Worm (Caenorhabditis elegans) whole organism, early embryonic: ENCODE results near the gene F36H12.5.
"Not testable (repeated sequence)": the region's sequence is repeated elsewhere in the genome, so short reads cannot be mapped to it uniquely, and the experiment has no call there.

ENCODE experiments used
- B0310.2 ChIP-seq: sonication (generic microtip); optimal IDR thresholded peaks from 2 replicates; lab custom pipeline; 2016; ENCODE audit warnings: mild to moderate bottlenecking, missing genetic modification characterization, missing compliant biosample characterization
- F13C5.2 ChIP-seq: sonication (generic microtip); optimal IDR thresholded peaks from 2 replicates; lab custom pipeline; 2017; ENCODE audit warnings: mild to moderate bottlenecking, missing genetic modification characterization, inconsistent platforms, missing compliant biosample characterization
- aly-1 ChIP-seq: sonication (generic microtip); optimal IDR thresholded peaks from 2 replicates; lab custom pipeline; 2016; ENCODE audit warnings: missing genetic modification characterization, missing compliant biosample characterization
- ama-1 ChIP-seq: fragments of 150-350 bp; optimal IDR thresholded peaks from 2 replicates; lab custom pipeline; 2014
- ceh-13 ChIP-seq: fragments of 200-800 bp; sonication (Bioruptor generic); optimal IDR thresholded peaks from 2 replicates; lab custom pipeline; 2018; ENCODE audit warnings: mild to moderate bottlenecking, missing genetic modification characterization, missing compliant biosample characterization
- ceh-36 ChIP-seq: sonication (generic microtip); optimal IDR thresholded peaks from 2 replicates; lab custom pipeline; 2016; ENCODE audit warnings: missing genetic modification characterization, inconsistent platforms, missing compliant biosample characterization
- ets-7 ChIP-seq: sonication (generic microtip); optimal IDR thresholded peaks from 2 replicates; lab custom pipeline; 2016; ENCODE audit warnings: missing genotype, missing genetic modification characterization, missing compliant biosample characterization
- flt-1 ChIP-seq: fragments of 200-800 bp; sonication (Bioruptor generic); IDR thresholded peaks from 2 replicates; pipeline ENCODE4 v1.3.6; 2022; ENCODE audit warnings: missing genetic modification characterization, missing compliant biosample characterization
- hmbx-1 ChIP-seq: sonication (generic microtip); optimal IDR thresholded peaks from 2 replicates; lab custom pipeline; 2016; ENCODE audit warnings: mild to moderate bottlenecking, missing genetic modification characterization, missing compliant biosample characterization
- hmg-4 ChIP-seq: fragments of 200-800 bp; sonication (Bioruptor generic); optimal IDR thresholded peaks from 2 replicates; lab custom pipeline; 2018; ENCODE audit warnings: mild to moderate bottlenecking, missing genetic modification characterization, missing compliant biosample characterization
- hnd-1 ChIP-seq: sonication (generic microtip); optimal IDR thresholded peaks from 2 replicates; lab custom pipeline; 2016; ENCODE audit warnings: missing genetic modification characterization, missing compliant biosample characterization
- pes-1 ChIP-seq: fragments of 200-800 bp; sonication (Bioruptor generic); IDR thresholded peaks from 2 replicates; pipeline ENCODE4 v1.3.6; 2022; ENCODE audit warnings: missing genetic modification reagents, missing genetic modification characterization, missing compliant biosample characterization
- scrt-1 ChIP-seq: fragments of 200-800 bp; sonication (Bioruptor generic); IDR thresholded peaks from 2 replicates; pipeline ENCODE4 v1.3.6; 2022; ENCODE audit warnings: missing genetic modification characterization, missing compliant biosample characterization
- sea-1 ChIP-seq: fragments of 200-800 bp; sonication (Bioruptor generic); conservative IDR thresholded peaks from 2 replicates; pipeline ENCODE4 v1.3.6; 2022; ENCODE audit warnings: missing genetic modification characterization, missing compliant biosample characterization
- tbx-11 ChIP-seq: fragments of 200-800 bp; sonication (Bioruptor generic); IDR thresholded peaks from 2 replicates; pipeline ENCODE4 v1.3.6; 2022; ENCODE audit warnings: missing genetic modification characterization, missing compliant biosample characterization
- tbx-37 ChIP-seq: fragments of 200-800 bp; sonication (Bioruptor generic); conservative IDR thresholded peaks from 2 replicates; pipeline ENCODE4 v1.3.6; 2022; ENCODE audit warnings: missing genetic modification reagents, missing genetic modification characterization, missing compliant biosample characterization
- tra-4 ChIP-seq: sonication (generic microtip); optimal IDR thresholded peaks from 2 replicates; lab custom pipeline; 2017; ENCODE audit warnings: missing genetic modification characterization, missing compliant biosample characterization

The F36H12.5 gene

DNA sequence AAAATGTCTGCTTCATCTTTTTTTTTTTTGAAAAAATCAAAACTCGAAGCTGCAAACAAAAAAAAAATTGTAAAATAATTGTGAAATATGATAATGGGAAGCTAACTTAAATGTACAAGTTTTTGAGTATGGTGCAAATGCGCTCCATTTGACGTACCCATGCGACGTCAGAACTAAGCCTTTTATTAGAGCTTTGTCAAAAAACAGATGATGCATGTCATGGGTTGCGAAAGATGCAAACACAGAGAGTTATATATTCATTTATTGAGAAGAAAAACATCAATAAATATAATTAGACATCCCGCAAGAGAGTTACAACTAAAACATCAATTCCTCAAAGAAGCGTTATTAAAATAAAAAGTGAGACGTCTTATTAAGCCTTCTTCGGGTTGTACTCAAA, 27.9 kb downstream of the F36H12.5 start:
- TF ChIP-seq ceh-36 (tag; lab: Kevin White, UChicago) (no peak), B0310.2 (tag; lab: Kevin White, UChicago) (no peak), ceh-13 (GFP tag; lab: Kevin White, UChicago) (no peak), aly-1 (tag; lab: Kevin White, UChicago) (no peak), scrt-1 (GFP tag; lab: Robert Waterston, UW) (no peak), ets-7 (tag; lab: Kevin White, UChicago) (no peak), hmbx-1 (tag; lab: Kevin White, UChicago) (no peak), tbx-37 (GFP tag; lab: Robert Waterston, UW) (no peak), tra-4 (no peak), F13C5.2 (tag; lab: Kevin White, UChicago) (no peak), sea-1 (GFP tag; lab: Robert Waterston, UW) (no peak), pes-1 (no peak), tbx-11 (no peak)

DNA sequence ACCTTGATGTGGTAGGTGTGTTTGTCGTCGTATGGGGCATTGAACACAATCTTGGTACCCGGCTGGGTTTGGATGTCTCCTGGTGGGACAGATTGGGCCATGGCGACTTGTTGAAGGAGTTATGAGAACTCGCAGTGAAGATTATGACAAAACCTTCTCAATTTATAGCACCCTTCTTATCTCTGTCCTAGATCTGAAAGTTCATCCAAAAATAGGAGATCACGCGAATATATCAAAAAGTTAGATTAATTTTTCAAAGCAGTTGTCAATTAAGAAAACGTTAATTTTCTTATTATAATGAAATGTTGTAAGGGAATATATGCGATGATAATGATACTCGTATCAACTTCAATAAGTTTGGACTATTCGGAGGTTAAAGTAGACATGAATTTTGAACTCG, 28.7 kb downstream of the F36H12.5 start, which contains the start of gene msp-51:
Gene msp-51, minus strand, starts transcription at position 101 of the 400 bp plus-strand sequence.
- not testable (repeated sequence) for TF ChIP-seq ceh-13 (GFP tag; lab: Kevin White, UChicago); scrt-1 (GFP tag; lab: Robert Waterston, UW); aly-1 (tag; lab: Kevin White, UChicago)

ce11 chrIV:5297436-5298012, 30.9 kb downstream of the F36H12.5 start, which contains the start of the genes ZK354.6 and msp-113:
TSS of gene ZK354.6 (minus strand) at chrIV:5297536.
TSS of gene msp-113 (plus strand) at chrIV:5297962.
- TF ChIP-seq pes-1, result no peak
- no peak for TF ChIP-seq hmbx-1 (tag; lab: Kevin White, UChicago)
- TF ChIP-seq ets-7 (tag; lab: Kevin White, UChicago), result no peak
- TF ChIP-seq ceh-36 (tag; lab: Kevin White, UChicago), result no peak
- TF ChIP-seq aly-1 (tag; lab: Kevin White, UChicago), result no peak
- no peak for TF ChIP-seq ama-1 (lab: Kevin White, UChicago)
- no peak for TF ChIP-seq tbx-37 (GFP tag; lab: Robert Waterston, UW)
- no peak for TF ChIP-seq hnd-1 (tag; lab: Kevin White, UChicago)
- TF ChIP-seq ceh-13 (GFP tag; lab: Kevin White, UChicago), result no peak
- no peak for TF ChIP-seq sea-1 (GFP tag; lab: Robert Waterston, UW)
- no peak for TF ChIP-seq flt-1
- no peak for TF ChIP-seq B0310.2 (tag; lab: Kevin White, UChicago)
- no peak for TF ChIP-seq scrt-1 (GFP tag; lab: Robert Waterston, UW)
- no peak for TF ChIP-seq F13C5.2 (tag; lab: Kevin White, UChicago)

DNA sequence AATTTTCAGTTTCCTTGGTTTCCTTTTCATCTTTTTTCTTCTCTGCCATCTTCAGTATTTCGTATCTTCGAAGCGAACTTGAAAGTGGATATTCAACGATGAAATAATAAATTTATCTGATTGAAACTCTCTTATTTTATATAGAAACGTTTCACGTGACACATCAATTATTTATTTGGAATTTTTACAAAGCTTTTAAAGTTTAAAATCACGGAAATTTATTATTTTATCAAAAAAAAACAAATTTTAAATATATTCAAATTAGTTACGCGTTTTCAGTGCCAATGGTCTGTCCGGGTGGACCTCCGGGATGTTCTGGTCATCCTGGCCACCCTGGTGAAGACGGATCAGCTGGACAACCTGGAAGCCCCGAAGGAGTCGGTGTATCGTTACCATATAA, 36.5 kb downstream of the F36H12.5 start, which contains the start of gene ZK354.7:
Gene ZK354.7, minus strand, starts transcription at position 101 of the 400 bp plus-strand sequence.
- TF ChIP-seq tbx-11 (no peak), pes-1 (no peak), tbx-37 (GFP tag; lab: Robert Waterston, UW) (no peak), ceh-13 (GFP tag; lab: Kevin White, UChicago) (no peak), hmbx-1 (tag; lab: Kevin White, UChicago) (no peak), aly-1 (tag; lab: Kevin White, UChicago) (no peak), tra-4 (no peak), ets-7 (tag; lab: Kevin White, UChicago) (no peak), B0310.2 (tag; lab: Kevin White, UChicago) (no peak), F13C5.2 (tag; lab: Kevin White, UChicago) (no peak), hmg-4 (GFP tag; lab: Kevin White, UChicago) (no peak), hnd-1 (tag; lab: Kevin White, UChicago) (no peak), ama-1 (lab: Kevin White, UChicago) (no peak), flt-1 (no peak), ceh-36 (tag; lab: Kevin White, UChicago) (no peak)

- TF ChIP-seq ceh-36 (tag; lab: Kevin White, UChicago) (no peak), F13C5.2 (tag; lab: Kevin White, UChicago) (no peak), hmbx-1 (tag; lab: Kevin White, UChicago) (no peak), tbx-37 (GFP tag; lab: Robert Waterston, UW) (no peak), tra-4 (no peak), sea-1 (GFP tag; lab: Robert Waterston, UW) (no peak), tbx-11 (no peak), hmg-4 (GFP tag; lab: Kevin White, UChicago) (no peak), hnd-1 (tag; lab: Kevin White, UChicago) (no peak), ets-7 (tag; lab: Kevin White, UChicago) (no peak), aly-1 (tag; lab: Kevin White, UChicago) (no peak), ceh-13 (GFP tag; lab: Kevin White, UChicago) (no peak), ama-1 (lab: Kevin White, UChicago) (no peak), pes-1 (no peak), B0310.2 (tag; lab: Kevin White, UChicago) (no peak), scrt-1 (GFP tag; lab: Robert Waterston, UW) (no peak)
Observed at ce11 chrIV:5306040-5306439, 39.5 kb downstream of the F36H12.5 start, which contains the start of gene ZK354.8. TSS of gene ZK354.8 (minus strand) at chrIV:5306140.

DNA sequence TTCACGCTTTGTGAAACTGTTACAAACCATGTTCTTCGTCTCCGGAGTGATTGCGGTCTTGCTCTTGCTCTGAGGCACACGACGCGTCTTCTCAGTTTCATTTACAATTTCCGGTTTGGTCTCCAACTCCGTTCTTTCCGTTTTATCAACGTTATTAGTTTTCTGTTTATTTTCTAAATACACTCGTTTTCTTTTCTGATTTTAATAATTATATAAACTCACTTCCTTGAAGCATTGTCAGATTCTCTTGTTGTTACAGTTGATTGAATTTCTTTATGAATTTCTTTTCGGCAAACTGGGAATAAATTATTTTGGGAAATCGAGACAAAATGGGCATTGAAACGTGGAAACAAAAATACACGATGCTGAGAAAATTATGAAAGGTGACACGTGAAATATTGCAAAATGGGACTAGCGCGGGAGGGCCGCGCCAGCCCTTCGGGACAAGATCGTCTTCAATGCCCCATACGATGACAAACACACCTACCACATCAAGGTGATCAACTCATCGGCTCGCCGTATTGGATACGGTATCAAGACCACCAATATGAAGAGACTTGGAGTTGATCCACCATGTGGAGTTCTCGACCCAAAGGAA, 41.6 kb downstream of the F36H12.5 start, which contains the start of the genes ZK354.9 and msp-58:
Gene ZK354.9, minus strand, starts transcription at position 101 of the 598 bp plus-strand sequence.
Gene msp-58, plus strand, starts transcription at position 548 of the 598 bp plus-strand sequence.
- not testable (repeated sequence) for TF ChIP-seq pes-1; B0310.2 (tag; lab: Kevin White, UChicago); hnd-1 (tag; lab: Kevin White, UChicago)

DNA sequence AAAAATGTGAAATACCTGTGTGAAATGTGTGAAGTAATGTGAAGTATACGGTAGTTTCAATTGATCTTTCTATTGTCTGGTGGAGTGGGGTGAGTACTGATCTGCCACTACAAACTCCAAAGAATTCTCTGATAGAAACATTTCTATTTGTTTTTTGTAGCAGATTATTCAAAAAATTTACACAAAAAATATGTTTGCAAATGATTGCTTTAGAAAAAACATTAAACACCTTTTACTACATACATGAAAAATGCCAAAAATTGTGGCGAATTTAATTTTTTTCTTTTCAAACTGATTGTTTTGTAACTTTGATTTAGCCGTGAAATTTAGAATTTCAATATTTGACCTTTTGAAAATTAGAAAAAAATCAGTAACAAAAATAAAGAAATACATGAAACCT, 43.2 kb downstream of the F36H12.5 start, which contains the start of gene ZK354.3:
Gene ZK354.3, plus strand, starts transcription at position 301 of the 400 bp plus-strand sequence.
- TF ChIP-seq tra-4 (no peak), tbx-11 (no peak), ets-7 (tag; lab: Kevin White, UChicago) (no peak), hmbx-1 (tag; lab: Kevin White, UChicago) (no peak), flt-1 (no peak), scrt-1 (GFP tag; lab: Robert Waterston, UW) (no peak), ceh-36 (tag; lab: Kevin White, UChicago) (no peak), sea-1 (GFP tag; lab: Robert Waterston, UW) (no peak), hnd-1 (tag; lab: Kevin White, UChicago) (no peak)
